Worm (Caenorhabditis elegans) whole organism, L1 larva: Measurements from ENCODE around the gene dhps-1.

Experiments used
- C16A3.4 ChIP-seq: fragments of 150-350 bp; optimal IDR thresholded peaks from 2 replicates; lab custom pipeline; 2014; ENCODE audit warnings: missing biosample characterization, missing genetic modification characterization
- C34B4.2 ChIP-seq: sonication (generic microtip); optimal IDR thresholded peaks from 2 replicates; lab custom pipeline; 2017; ENCODE audit warnings: mild to moderate bottlenecking, missing genetic modification characterization, missing compliant biosample characterization
- F16B12.6 ChIP-seq: fragments of 150-350 bp; optimal IDR thresholded peaks from 2 replicates; lab custom pipeline; 2014; ENCODE audit warnings: missing biosample characterization, missing genetic modification characterization
- aha-1 ChIP-seq: fragments of 150-350 bp; optimal IDR thresholded peaks from 2 replicates; lab custom pipeline; 2014; ENCODE audit warnings: missing biosample characterization, missing genetic modification characterization
- aly-2 ChIP-seq: fragments of 150-350 bp; optimal IDR thresholded peaks from 2 replicates; lab custom pipeline; 2014; ENCODE audit warnings: missing biosample characterization, missing genetic modification characterization
- blmp-1 ChIP-seq: fragments of 150-350 bp; optimal IDR thresholded peaks from 2 replicates; lab custom pipeline; 2014; ENCODE audit warnings: missing biosample characterization, missing genetic modification characterization
- ceh-82 ChIP-seq, 3 experiments: fragments of 150-350 bp in 1 of 3; sonication (generic microtip) in 2 of 3; optimal IDR thresholded peaks; 2 replicates each; lab custom pipeline; 2014 to 2017; ENCODE audit warnings: missing biosample characterization in 3 of 3, missing genetic modification characterization in 3 of 3
- ceh-88 ChIP-seq: fragments of 200-800 bp; sonication (Bioruptor generic); IDR thresholded peaks from 2 replicates; pipeline ENCODE4 v1.3.6; 2022; ENCODE audit warnings: missing genetic modification characterization, missing compliant biosample characterization
- ceh-90 ChIP-seq: sonication (generic microtip); optimal IDR thresholded peaks from 2 replicates; lab custom pipeline; 2016; ENCODE audit warnings: missing genetic modification characterization, missing compliant biosample characterization
- dsc-1 ChIP-seq: sonication (generic microtip); optimal IDR thresholded peaks from 2 replicates; lab custom pipeline; 2016; ENCODE audit warnings: mild to moderate bottlenecking, missing genetic modification characterization, missing compliant biosample characterization
- efl-1 ChIP-seq, 4 experiments: fragments of 150-350 bp; optimal IDR thresholded peaks in 3 of 4; peaks in 1 of 4; 1 replicate in 1 of 4; 2 replicates in 3 of 4; lab custom pipeline; 2014; ENCODE audit warnings: missing biosample characterization in 2 of 4, missing genetic modification characterization in 2 of 4, missing genetic modification reagents in 2 of 4
- efl-3 ChIP-seq: fragments of 200-800 bp; sonication (Bioruptor generic); optimal IDR thresholded peaks from 2 replicates; lab custom pipeline; 2018; ENCODE audit warnings: mild to moderate bottlenecking, missing genetic modification characterization, missing compliant biosample characterization
- egl-27 ChIP-seq, 2 experiments: fragments of 150-350 bp in 1 of 2; sonication (generic microtip); optimal IDR thresholded peaks; 3 replicates each; lab custom pipeline; 2017 to 2018; ENCODE audit warnings: missing biosample characterization in 2 of 2, missing genetic modification characterization in 2 of 2, missing genetic modification reagents in 2 of 2
- elt-3 ChIP-seq, 6 experiments: fragments of 150-350 bp in 1 of 6; sonication (generic microtip); optimal IDR thresholded peaks; 2 replicates each; lab custom pipeline; 2017 to 2018; ENCODE audit warnings: missing biosample characterization in 6 of 6, missing genetic modification characterization in 6 of 6, inconsistent platforms in 1 of 6
- ets-5 ChIP-seq: fragments of 200-800 bp; sonication (Bioruptor generic); IDR thresholded peaks from 2 replicates; pipeline ENCODE4 v1.3.6; 2022; ENCODE audit warnings: missing genetic modification characterization, missing compliant biosample characterization
- fkh-8 ChIP-seq: sonication (generic microtip); optimal IDR thresholded peaks from 2 replicates; lab custom pipeline; 2016; ENCODE audit warnings: mild to moderate bottlenecking, missing genetic modification characterization, missing compliant biosample characterization
- grh-1 ChIP-seq: fragments of 200-800 bp; sonication (Bioruptor generic); IDR thresholded peaks from 2 replicates; pipeline ENCODE4 v1.3.6; 2022; ENCODE audit warnings: missing genetic modification reagents, missing genetic modification characterization, missing compliant biosample characterization
- hpl-2 ChIP-seq: fragments of 150-350 bp; optimal IDR thresholded peaks from 2 replicates; lab custom pipeline; 2014; ENCODE audit warnings: missing biosample characterization, missing genetic modification reagents, missing genetic modification characterization
- irx-1 ChIP-seq: sonication (generic microtip); optimal IDR thresholded peaks from 2 replicates; lab custom pipeline; 2016; ENCODE audit warnings: missing genetic modification characterization, missing compliant biosample characterization
- jun-1 ChIP-seq: fragments of 150-350 bp; optimal IDR thresholded peaks from 2 replicates; lab custom pipeline; 2014; ENCODE audit warnings: missing biosample characterization, missing genetic modification reagents, missing genetic modification characterization
- lin-15B ChIP-seq: fragments of 150-350 bp; sonication (generic microtip); optimal IDR thresholded peaks from 3 replicates; lab custom pipeline; 2014; ENCODE audit warnings: missing biosample characterization, missing genetic modification characterization
- lin-39 ChIP-seq: fragments of 150-350 bp; optimal IDR thresholded peaks from 2 replicates; lab custom pipeline; 2014; ENCODE audit warnings: missing biosample characterization, missing genetic modification reagents, missing genetic modification characterization
- mab-9 ChIP-seq: fragments of 200-800 bp; sonication (Bioruptor generic); IDR thresholded peaks from 2 replicates; pipeline ENCODE4 v1.3.6; 2022; ENCODE audit warnings: missing genetic modification reagents, missing genetic modification characterization, missing compliant biosample characterization
- mdl-1 ChIP-seq, 2 experiments: fragments of 150-350 bp; optimal IDR thresholded peaks; 2 replicates each; lab custom pipeline; 2014 to 2017; ENCODE audit warnings: missing biosample characterization in 2 of 2, missing genetic modification characterization in 2 of 2, inconsistent platforms in 1 of 2
- nhr-20 ChIP-seq: sonication (generic microtip); optimal IDR thresholded peaks from 2 replicates; lab custom pipeline; 2016; ENCODE audit warnings: mild to moderate bottlenecking, missing genetic modification characterization, missing compliant biosample characterization
- nhr-237 ChIP-seq: fragments of 150-350 bp; optimal IDR thresholded peaks from 2 replicates; lab custom pipeline; 2014; ENCODE audit warnings: missing biosample characterization, missing genetic modification characterization
- nhr-76 ChIP-seq: sonication (generic microtip); optimal IDR thresholded peaks from 2 replicates; lab custom pipeline; 2017; ENCODE audit warnings: missing biosample characterization, missing genetic modification characterization
- nhr-77 ChIP-seq: fragments of 150-350 bp; optimal IDR thresholded peaks from 2 replicates; lab custom pipeline; 2014; ENCODE audit warnings: missing biosample characterization, missing genetic modification characterization
- nhr-84 ChIP-seq: sonication (generic microtip); optimal IDR thresholded peaks from 2 replicates; lab custom pipeline; 2017; ENCODE audit warnings: missing biosample characterization, missing genetic modification characterization
- pag-3 ChIP-seq: sonication (generic microtip); optimal IDR thresholded peaks from 2 replicates; lab custom pipeline; 2017; ENCODE audit warnings: missing genetic modification characterization, mild to moderate bottlenecking, missing compliant biosample characterization, antibody characterized with exemption, borderline replicate concordance; ENCODE audit not compliant: insufficient read depth
- rnt-1 ChIP-seq: sonication (generic microtip); optimal IDR thresholded peaks from 2 replicates; lab custom pipeline; 2016; ENCODE audit warnings: mild to moderate bottlenecking, missing genetic modification characterization, moderate library complexity, missing compliant biosample characterization
- skn-1 ChIP-seq: fragments of 150-350 bp; optimal IDR thresholded peaks from 2 replicates; lab custom pipeline; 2014; ENCODE audit warnings: missing biosample characterization, missing genetic modification characterization
- snpc-4 ChIP-seq: fragments of 150-350 bp; optimal IDR thresholded peaks from 2 replicates; lab custom pipeline; 2014; ENCODE audit warnings: missing biosample characterization, missing genetic modification characterization
- sptf-1 ChIP-seq: fragments of 150-350 bp; optimal IDR thresholded peaks from 2 replicates; lab custom pipeline; 2014; ENCODE audit warnings: missing biosample characterization, missing genetic modification characterization
- sup-37 ChIP-seq: fragments of 200-800 bp; sonication (Bioruptor generic); optimal IDR thresholded peaks from 2 replicates; lab custom pipeline; 2018; ENCODE audit warnings: mild to moderate bottlenecking, missing genetic modification characterization, missing compliant biosample characterization
- tlp-1 ChIP-seq: fragments of 150-350 bp; optimal IDR thresholded peaks from 2 replicates; lab custom pipeline; 2014; ENCODE audit warnings: missing biosample characterization, missing genetic modification characterization
- vab-15 ChIP-seq: sonication (generic microtip); optimal IDR thresholded peaks from 2 replicates; lab custom pipeline; 2017; ENCODE audit warnings: missing genotype, mild to moderate bottlenecking, missing genetic modification characterization, missing compliant biosample characterization
- xbp-1 ChIP-seq: sonication (generic microtip); optimal IDR thresholded peaks from 2 replicates; lab custom pipeline; 2016; ENCODE audit warnings: missing genetic modification characterization, missing compliant biosample characterization
- zip-4 ChIP-seq: fragments of 200-800 bp; sonication (Bioruptor generic); optimal IDR thresholded peaks from 2 replicates; lab custom pipeline; 2018; ENCODE audit warnings: mild to moderate bottlenecking, missing genetic modification characterization, moderate library complexity, missing compliant biosample characterization
- ztf-4 ChIP-seq: fragments of 150-350 bp; optimal IDR thresholded peaks from 2 replicates; lab custom pipeline; 2014; ENCODE audit warnings: missing biosample characterization, missing genetic modification characterization

The dhps-1 gene

DNA sequence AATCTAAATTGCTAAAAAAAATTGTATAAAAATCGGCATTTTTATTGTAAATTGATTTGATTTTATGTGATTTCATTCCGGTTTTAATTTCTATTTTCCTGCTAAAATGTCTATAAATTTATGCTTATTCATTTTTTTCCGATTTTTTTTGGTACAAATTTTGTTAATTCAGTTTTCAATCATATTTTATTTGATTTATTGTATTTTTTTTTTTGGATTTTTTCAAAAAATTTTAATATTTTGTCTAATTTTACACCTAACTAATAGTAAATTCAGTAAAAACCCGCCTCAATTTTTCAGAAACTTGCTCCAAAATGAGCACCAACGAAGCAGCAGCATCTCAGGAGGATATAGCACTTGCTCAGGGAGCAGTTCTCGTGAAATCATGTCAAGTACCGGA, at the start of gene dhps-1:
Gene dhps-1 (plus strand): TSS at position 301 of the 400 bp plus-strand sequence.
- no peak for TF ChIP-seq mab-9
- no peak for TF ChIP-seq C16A3.4 (tag; lab: Kevin White, UChicago)
- no peak for TF ChIP-seq efl-1 (optimal IDR thresholded peaks at IDR 0.05; lab: Kevin White, UChicago)
- TF ChIP-seq efl-1 (GFP tag; optimal IDR thresholded peaks at IDR 0.05 in 1 of 2; lab: Kevin White, UChicago): peak in 1 of 2 experiments; percentile 26

DNA sequence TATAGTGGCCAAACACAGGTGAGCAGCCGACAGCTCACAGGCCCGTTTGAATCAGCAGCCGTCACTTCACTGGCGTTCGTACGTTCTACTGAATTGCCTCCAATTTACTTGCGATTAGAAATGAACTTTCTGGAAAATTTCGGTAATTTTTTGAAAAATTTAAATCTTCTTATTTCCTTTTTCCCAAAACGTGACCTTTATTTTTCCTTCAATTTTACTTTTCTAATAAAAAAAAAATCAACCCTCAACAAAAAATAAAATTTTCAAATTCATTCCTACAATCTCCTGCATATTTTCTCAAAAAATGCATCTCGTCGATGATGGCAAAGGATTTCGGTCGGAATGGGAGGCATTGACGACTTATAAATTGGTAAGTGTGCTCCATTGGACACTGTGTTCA, 44.3 kb upstream of the dhps-1 start, which contains the start of gene W03C9.8:
Gene W03C9.8 (plus strand): TSS at position 301 of the 400 bp plus-strand sequence.
- TF ChIP-seq F16B12.6 (tag; lab: Kevin White, UChicago) (no peak), nhr-76 (tag; lab: Kevin White, UChicago) (no peak), xbp-1 (tag; lab: Kevin White, UChicago) (no peak), ztf-4 (tag; lab: Kevin White, UChicago) (no peak), jun-1 (tag; lab: Kevin White, UChicago) (no peak), mdl-1 (tag; optimal IDR thresholded peaks at IDR 0.05; lab: Kevin White, UChicago) (no peak), dsc-1 (tag; lab: Kevin White, UChicago) (no peak), nhr-20 (no peak), ceh-90 (tag; lab: Kevin White, UChicago) (no peak), C34B4.2 (tag; lab: Kevin White, UChicago) (no peak), ceh-82 (tag; optimal IDR thresholded peaks at IDR 0.05; lab: Kevin White, UChicago) (no peak), nhr-237 (no peak), aha-1 (no peak), efl-3 (no peak)

DNA sequence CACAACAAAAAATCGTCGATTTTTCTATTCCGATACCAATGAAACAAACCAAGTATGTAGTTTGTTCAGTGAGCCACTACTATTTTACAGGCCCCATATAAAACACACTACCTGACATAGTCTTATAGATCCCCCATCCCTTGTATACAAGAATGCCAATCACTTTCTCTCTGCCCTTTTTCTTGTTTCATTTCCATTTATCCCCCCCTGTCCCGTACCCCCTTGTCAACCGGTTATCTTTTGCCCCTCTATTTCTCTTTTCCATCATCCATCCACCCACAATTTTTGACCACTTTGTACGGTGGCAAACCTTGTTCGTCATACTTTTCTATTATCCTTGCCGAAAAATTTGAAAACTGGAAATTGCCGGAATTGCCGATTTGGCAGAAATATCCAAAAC, 39.8 kb upstream of the dhps-1 start:
- TF ChIP-seq efl-1 (optimal IDR thresholded peaks at IDR 0.05; lab: Kevin White, UChicago): no peak
- peak in 1 of 2 experiments; percentile 78 for TF ChIP-seq efl-1 (GFP tag; optimal IDR thresholded peaks at IDR 0.05 in 1 of 2; lab: Kevin White, UChicago)
- peak; percentile 90 for TF ChIP-seq blmp-1
- TF ChIP-seq lin-39: no peak
- no peak for TF ChIP-seq nhr-77 (tag; lab: Kevin White, UChicago)
- TF ChIP-seq pag-3 (tag; lab: Kevin White, UChicago): peak; percentile 5
- TF ChIP-seq elt-3 (tag; optimal IDR thresholded peaks at IDR 0.05; lab: Kevin White, UChicago): peak in 1 of 6 experiments; percentile 6

DNA sequence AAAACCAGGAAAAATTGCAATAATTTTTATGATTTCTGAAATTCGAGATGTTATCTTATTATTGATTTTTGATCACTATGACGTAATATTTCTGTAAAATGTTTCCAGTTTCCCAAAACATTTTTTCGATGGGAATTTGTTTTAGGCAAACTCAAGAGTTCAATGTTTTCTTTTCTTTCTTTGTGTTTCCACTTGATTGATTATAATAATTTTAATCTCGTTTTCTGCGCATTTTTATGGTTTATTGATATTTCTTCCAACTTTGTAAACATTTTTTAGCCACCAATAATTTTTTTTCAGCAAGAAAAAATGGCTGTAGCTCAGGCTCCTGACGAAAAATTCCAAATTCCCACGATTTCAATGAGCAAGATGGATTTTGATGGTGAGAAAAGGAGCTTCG, 38.6 kb upstream of the dhps-1 start, which contains the start of gene W03C9.6:
Gene W03C9.6 (plus strand): TSS at position 301 of the 400 bp plus-strand sequence.
- TF ChIP-seq ets-5 (GFP tag; lab: Robert Waterston, UW) (no peak), sptf-1 (tag; lab: Kevin White, UChicago) (no peak), rnt-1 (no peak), dsc-1 (tag; lab: Kevin White, UChicago) (no peak), skn-1 (tag; lab: Kevin White, UChicago) (no peak), hpl-2 (GFP tag; lab: Kevin White, UChicago) (no peak)

DNA sequence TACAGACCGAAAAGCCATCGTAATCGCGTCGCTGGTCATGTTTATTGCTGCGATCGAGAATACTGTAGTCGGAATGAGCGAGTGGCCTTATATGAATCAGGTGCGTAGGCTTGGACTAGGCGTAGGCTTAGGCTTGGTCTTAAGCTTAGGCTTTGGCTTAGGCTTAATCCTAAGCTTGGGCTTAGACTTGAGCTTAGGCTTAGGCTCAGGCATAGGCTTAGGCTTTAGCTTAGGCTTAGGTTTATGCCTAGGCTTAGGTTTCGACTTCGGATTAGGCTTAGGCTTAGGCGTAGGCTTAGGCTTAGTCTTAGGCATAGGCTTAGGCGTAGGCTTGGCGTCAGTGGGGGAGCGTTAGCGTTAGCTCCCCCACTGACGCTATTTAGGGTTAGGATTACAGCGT, 38.0 kb upstream of the dhps-1 start:
- TF ChIP-seq zip-4 (GFP tag; lab: Kevin White, UChicago) (no peak), vab-15 (tag; lab: Kevin White, UChicago) (no peak), irx-1 (no peak), nhr-76 (tag; lab: Kevin White, UChicago) (no peak), lin-15B (no peak)

DNA sequence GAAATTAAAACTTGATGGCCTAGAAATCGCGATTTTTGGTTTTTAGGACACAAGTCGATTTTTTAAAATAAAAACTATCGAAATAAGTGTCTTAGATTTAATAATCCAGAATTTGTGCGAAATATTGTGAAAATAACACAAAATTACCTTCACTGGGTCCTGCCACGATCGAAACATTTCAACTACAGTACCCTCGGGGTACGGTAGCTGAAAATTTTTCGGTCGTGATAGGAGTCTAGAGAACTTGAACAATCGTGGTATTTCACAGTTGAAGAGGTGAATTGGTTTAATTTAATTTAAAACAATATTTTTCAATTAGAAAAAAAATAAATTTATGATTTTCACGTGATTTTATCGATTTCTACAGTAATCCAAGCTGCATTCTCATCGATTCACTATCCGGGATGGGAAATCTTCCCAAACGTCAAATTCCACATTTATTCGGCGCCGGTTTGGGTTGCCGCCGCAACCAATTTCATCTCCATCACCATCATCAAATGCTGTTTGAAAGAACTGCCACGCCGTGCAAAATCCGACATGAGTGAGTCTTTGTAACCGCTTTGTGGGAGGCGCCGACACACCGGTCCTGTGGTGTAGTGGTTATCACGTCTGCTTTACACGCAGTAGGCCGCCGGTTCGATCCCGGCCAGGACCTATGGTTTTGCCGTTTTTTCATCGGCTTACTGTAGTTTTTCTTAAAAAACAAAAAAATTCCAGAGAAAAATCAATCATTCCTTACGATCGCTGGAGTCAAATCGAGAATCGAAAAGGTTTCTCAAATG, 33.8 kb upstream of the dhps-1 start:
- TF ChIP-seq fkh-8 (tag; lab: Kevin White, UChicago): peak; percentile 73
- no peak for TF ChIP-seq C34B4.2 (tag; lab: Kevin White, UChicago)
- peak in 1 of 2 experiments; percentile 57 for TF ChIP-seq mdl-1 (tag; optimal IDR thresholded peaks at IDR 0.05; lab: Kevin White, UChicago)
- no peak for TF ChIP-seq nhr-84 (tag; lab: Kevin White, UChicago)
- TF ChIP-seq efl-1 (optimal IDR thresholded peaks at IDR 0.05; lab: Kevin White, UChicago): peak; percentile 36 to 62
- TF ChIP-seq efl-1 (GFP tag; optimal IDR thresholded peaks at IDR 0.05 in 1 of 2; lab: Kevin White, UChicago): peak; percentile 55 to 95
- peak; percentile 28 for TF ChIP-seq aly-2 (tag; lab: Kevin White, UChicago)
- no peak for TF ChIP-seq grh-1 (GFP tag; lab: Robert Waterston, UW)
- no peak for TF ChIP-seq hpl-2 (GFP tag; lab: Kevin White, UChicago)
- no peak for TF ChIP-seq egl-27 (tag; optimal IDR thresholded peaks at IDR 0.05; lab: Kevin White, UChicago)
- no peak for TF ChIP-seq tlp-1
- TF ChIP-seq sup-37 (GFP tag; lab: Kevin White, UChicago): no peak
- peak; percentile 34 for TF ChIP-seq snpc-4
- TF ChIP-seq lin-15B: no peak
- TF ChIP-seq jun-1 (tag; lab: Kevin White, UChicago): peak; percentile 49
- no peak for TF ChIP-seq F16B12.6 (tag; lab: Kevin White, UChicago)
- no peak for TF ChIP-seq ceh-88 (GFP tag; lab: Robert Waterston, UW)
- peak; percentile 30 for TF ChIP-seq skn-1 (tag; lab: Kevin White, UChicago)
